Worm (Caenorhabditis elegans) whole organism, late embryonic: ENCODE results near the gene Y55F3AM.21.
A peak's percentile ranks its signal among the peaks of the same experiment; 100 is the strongest.

Experiments
- F13H6.1 ChIP-seq: sonication (generic microtip); optimal IDR thresholded peaks from 2 replicates; lab custom pipeline; 2016; ENCODE audit warnings: missing genetic modification characterization, missing compliant biosample characterization
- ceh-18 ChIP-seq: sonication (generic microtip); optimal IDR thresholded peaks from 2 replicates; lab custom pipeline; 2016; ENCODE audit warnings: missing genetic modification characterization, missing compliant biosample characterization
- ceh-2 ChIP-seq: sonication (generic microtip); optimal IDR thresholded peaks from 2 replicates; lab custom pipeline; 2016; ENCODE audit warnings: missing genotype, missing genetic modification characterization, missing compliant biosample characterization
- ceh-22 ChIP-seq: sonication (generic microtip); optimal IDR thresholded peaks from 2 replicates; lab custom pipeline; 2017; ENCODE audit warnings: missing biosample characterization, missing genetic modification characterization
- ceh-48 ChIP-seq: sonication (generic microtip); optimal IDR thresholded peaks from 2 replicates; lab custom pipeline; 2016; ENCODE audit warnings: missing genetic modification characterization, inconsistent platforms, missing compliant biosample characterization
- ceh-6 ChIP-seq: fragments of 200-800 bp; sonication (Bioruptor generic); optimal IDR thresholded peaks from 2 replicates; lab custom pipeline; 2018; ENCODE audit warnings: mild to moderate bottlenecking, missing genetic modification characterization, missing compliant biosample characterization
- dmd-4 ChIP-seq: sonication (generic microtip); optimal IDR thresholded peaks from 2 replicates; lab custom pipeline; 2016; ENCODE audit warnings: borderline replicate concordance, missing genetic modification characterization, missing compliant biosample characterization
- elt-4 ChIP-seq: sonication (generic microtip); optimal IDR thresholded peaks from 2 replicates; lab custom pipeline; 2016; ENCODE audit warnings: missing genetic modification characterization, missing compliant biosample characterization
- ets-4 ChIP-seq: sonication (generic microtip); optimal IDR thresholded peaks from 2 replicates; lab custom pipeline; 2016; ENCODE audit warnings: missing genetic modification characterization, missing compliant biosample characterization
- fax-1 ChIP-seq: sonication (generic microtip); optimal IDR thresholded peaks from 2 replicates; lab custom pipeline; 2016; ENCODE audit warnings: missing genotype, missing genetic modification characterization, missing compliant biosample characterization
- fkh-6 ChIP-seq: sonication (generic microtip); optimal IDR thresholded peaks from 2 replicates; lab custom pipeline; 2016; ENCODE audit warnings: missing genetic modification characterization, missing compliant biosample characterization
- gmeb-2 ChIP-seq: sonication (generic microtip); optimal IDR thresholded peaks from 2 replicates; lab custom pipeline; 2016; ENCODE audit warnings: missing genetic modification characterization, inconsistent platforms, missing compliant biosample characterization
- hlh-13 ChIP-seq: fragments of 200-800 bp; sonication (Bioruptor generic); optimal IDR thresholded peaks from 2 replicates; lab custom pipeline; 2018; ENCODE audit warnings: mild to moderate bottlenecking, missing genetic modification characterization, missing compliant biosample characterization
- hlh-15 ChIP-seq: sonication (generic microtip); optimal IDR thresholded peaks from 2 replicates; lab custom pipeline; 2016; ENCODE audit warnings: missing genetic modification characterization, missing compliant biosample characterization
- hlh-30 ChIP-seq: sonication (generic microtip); optimal IDR thresholded peaks from 2 replicates; lab custom pipeline; 2017; ENCODE audit warnings: antibody characterized with exemption, missing genetic modification characterization, missing compliant biosample characterization; ENCODE audit not compliant: insufficient read depth
- lim-6 ChIP-seq: sonication (generic microtip); optimal IDR thresholded peaks from 2 replicates; lab custom pipeline; 2016; ENCODE audit warnings: missing genetic modification characterization, missing compliant biosample characterization
- lin-11 ChIP-seq: fragments of 200-800 bp; sonication (Bioruptor generic); optimal IDR thresholded peaks from 2 replicates; lab custom pipeline; 2018; ENCODE audit warnings: mild to moderate bottlenecking, missing genetic modification characterization, missing compliant biosample characterization
- mec-3 ChIP-seq: sonication (generic microtip); optimal IDR thresholded peaks from 2 replicates; lab custom pipeline; 2016; ENCODE audit warnings: borderline replicate concordance, missing genetic modification characterization, missing compliant biosample characterization
- nfya-1 ChIP-seq: sonication (generic microtip); optimal IDR thresholded peaks from 2 replicates; lab custom pipeline; 2017; ENCODE audit warnings: missing genetic modification characterization, mild to moderate bottlenecking, missing compliant biosample characterization, antibody characterized with exemption, moderate library complexity
- odd-2 ChIP-seq: sonication (generic microtip); optimal IDR thresholded peaks from 2 replicates; lab custom pipeline; 2017; ENCODE audit warnings: antibody characterized with exemption, mild to moderate bottlenecking, missing genetic modification characterization, missing compliant biosample characterization
- pag-3 ChIP-seq: sonication (generic microtip); optimal IDR thresholded peaks from 2 replicates; lab custom pipeline; 2016; ENCODE audit warnings: missing compliant biosample characterization, missing genetic modification characterization, borderline replicate concordance
- pat-9 ChIP-seq: fragments of 200-800 bp; sonication (Bioruptor generic); optimal IDR thresholded peaks from 2 replicates; lab custom pipeline; 2018; ENCODE audit warnings: mild to moderate bottlenecking, missing genetic modification characterization, moderate library complexity, missing compliant biosample characterization
- pha-4 ChIP-seq: fragments of 150-350 bp; optimal IDR thresholded peaks from 2 replicates; lab custom pipeline; 2018; ENCODE audit warnings: missing biosample characterization, missing genetic modification reagents, missing genetic modification characterization
- rnt-1 ChIP-seq: sonication (generic microtip); optimal IDR thresholded peaks from 2 replicates; lab custom pipeline; 2016; ENCODE audit warnings: missing genetic modification characterization, missing compliant biosample characterization
- tbx-7 ChIP-seq: sonication (generic microtip); optimal IDR thresholded peaks from 2 replicates; lab custom pipeline; 2016; ENCODE audit warnings: missing genotype, missing genetic modification characterization, missing compliant biosample characterization
- unc-3 ChIP-seq, 2 experiments: fragments of 200-800 bp in 1 of 2; sonication (Bioruptor generic) in 1 of 2; sonication (generic microtip) in 1 of 2; conservative IDR thresholded peaks in 1 of 2; optimal IDR thresholded peaks in 1 of 2; 2 replicates each; pipeline versions ENCODE4 v1.3.6 to Lab custom; 2016 to 2022; ENCODE audit warnings: missing compliant biosample characterization in 2 of 2, missing genetic modification characterization in 2 of 2, missing genetic modification reagents in 1 of 2
- ztf-16 ChIP-seq: sonication (generic microtip); optimal IDR thresholded peaks from 2 replicates; lab custom pipeline; 2017; ENCODE audit warnings: missing genetic modification characterization, missing compliant biosample characterization

The Y55F3AM.21 gene

ce11 chrIV:1006662-1007061 lies 44.8 kb downstream of the Y55F3AM.21 start:
- TF ChIP-seq ceh-48 (tag; lab: Kevin White, UChicago) (peak; percentile 47), hlh-30 (tag; lab: Kevin White, UChicago) (no peak)

- TF ChIP-seq gmeb-2 (tag; lab: Kevin White, UChicago) (no peak), ceh-18 (tag; lab: Kevin White, UChicago) (no peak), hlh-15 (tag; lab: Kevin White, UChicago) (no peak), ets-4 (tag; lab: Kevin White, UChicago) (no peak), pha-4 (tag; lab: Kevin White, UChicago) (no peak), mec-3 (no peak), odd-2 (tag; lab: Kevin White, UChicago) (no peak), nfya-1 (no peak), pat-9 (tag; lab: Kevin White, UChicago) (no peak), ztf-16 (tag; lab: Kevin White, UChicago) (no peak), ceh-22 (tag; lab: Kevin White, UChicago) (no peak), dmd-4 (tag; lab: Kevin White, UChicago) (no peak), fax-1 (tag; lab: Kevin White, UChicago) (no peak), hlh-13 (no peak), tbx-7 (tag; lab: Kevin White, UChicago) (no peak), rnt-1 (tag; lab: Kevin White, UChicago) (no peak), unc-3 (GFP tag; conservative IDR thresholded peaks at IDR 0.05; lab: Robert Waterston, UW) (no peak), unc-3 (tag; optimal IDR thresholded peaks at IDR 0.05; lab: Kevin White, UChicago) (no peak), lim-6 (tag; lab: Kevin White, UChicago) (no peak)
Observed at ce11 chrIV:1005761-1006160, 45.7 kb downstream of the Y55F3AM.21 start, which contains the start of gene immp-2. TSS of gene immp-2 (minus strand) at chrIV:1005861.

- TF ChIP-seq lim-6 (tag; lab: Kevin White, UChicago) (no peak), ceh-48 (tag; lab: Kevin White, UChicago) (peak; percentile 91), lin-11 (tag; lab: Kevin White, UChicago) (no peak), elt-4 (no peak), ets-4 (tag; lab: Kevin White, UChicago) (no peak), pag-3 (no peak), ceh-6 (no peak), ceh-2 (tag; lab: Kevin White, UChicago) (no peak)
Observed at ce11 chrIV:1000441-1000840, 51.0 kb downstream of the Y55F3AM.21 start.

- TF ChIP-seq fkh-6 (no peak), ceh-48 (tag; lab: Kevin White, UChicago) (peak; percentile 91), hlh-15 (tag; lab: Kevin White, UChicago) (no peak), hlh-13 (no peak), F13H6.1 (tag; lab: Kevin White, UChicago) (no peak)
Observed at ce11 chrIV:999675-1000074, 51.8 kb downstream of the Y55F3AM.21 start.
